Fruit fly (Drosophila melanogaster): ENCODE measurements around the gene RtcB.

Gene RtcB

DNA sequence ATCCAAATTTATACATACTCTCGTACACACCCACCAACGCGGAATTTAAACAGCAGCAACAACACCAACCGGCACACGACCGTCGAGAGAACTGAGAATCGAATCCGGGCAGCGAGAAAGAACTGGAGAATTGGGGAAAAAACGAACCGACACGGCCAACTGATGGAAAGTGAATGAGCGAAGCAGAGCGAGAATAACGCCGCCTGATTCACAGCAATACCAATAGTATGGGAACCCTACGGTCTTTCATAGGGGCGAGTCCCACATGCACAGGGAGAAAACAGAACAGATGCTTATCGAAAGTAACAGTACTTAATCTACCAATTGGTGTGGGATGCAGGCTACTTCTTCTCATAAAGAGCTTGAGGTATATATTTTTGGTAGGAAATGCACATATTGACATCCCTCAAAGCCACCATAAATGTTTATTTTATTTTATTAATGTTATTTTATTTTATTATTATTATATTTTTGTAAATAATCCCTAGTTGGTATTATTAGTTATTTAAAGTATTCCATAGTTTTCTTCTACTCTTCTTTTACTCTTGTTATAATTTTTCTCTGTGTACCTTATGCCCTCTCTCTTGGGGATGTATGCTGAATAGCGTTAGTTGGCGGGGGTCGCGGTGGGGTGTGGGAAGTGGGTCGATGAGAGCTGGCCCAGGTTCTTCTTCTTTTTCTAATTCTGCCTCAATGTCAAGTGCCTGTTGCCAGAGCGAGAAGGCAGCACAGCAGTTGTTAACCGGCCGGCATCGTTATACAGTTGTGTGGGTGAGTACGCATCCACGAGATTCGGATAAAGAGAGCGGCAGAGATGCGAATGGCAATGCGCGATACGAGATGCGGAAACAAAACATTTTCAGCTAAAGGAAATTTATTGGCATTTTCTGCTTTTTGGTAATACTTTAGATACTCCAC, 31.9 kb upstream of the RtcB start, which contains the start of gene CG17544 (continued):
- TF ChIP-seq Met (GFP tag; optimal IDR thresholded peaks at IDR 0.05) (peak; percentile 69), lz (GFP tag; optimal IDR thresholded peaks at IDR 0.05) (peak; percentile 59), Smox (GFP tag; optimal IDR thresholded peaks at IDR 0.05) (peak; percentile 18), fd85E (GFP tag; optimal IDR thresholded peaks at IDR 0.05) (peak; percentile 5), vri (GFP tag; optimal IDR thresholded peaks at IDR 0.05) (peak; percentile 50), CG16779 (tag; optimal IDR thresholded peaks at IDR 0.05) (peak; percentile 79), salr (GFP tag; optimal IDR thresholded peaks at IDR 0.05) (peak; percentile 33 to 81), CG32006 (GFP tag; optimal IDR thresholded peaks at IDR 0.05) (peak; percentile 90), spab (GFP tag; optimal IDR thresholded peaks at IDR 0.05) (peak; percentile 77), CG7368 (GFP tag; optimal IDR thresholded peaks at IDR 0.05) (peak; percentile 24), Lpt (GFP tag; optimal IDR thresholded peaks at IDR 0.05) (peak; percentile 49), Eip78C (GFP tag) (peak; percentile 82), Eip75B (GFP tag; optimal IDR thresholded peaks at IDR 0.05) (peak; percentile 47), pdm3 (GFP tag; optimal IDR thresholded peaks at IDR 0.05) (peak; percentile 54), achi (GFP tag; optimal IDR thresholded peaks at IDR 0.05) (peak; percentile 84), CG9139 (GFP tag; optimal IDR thresholded peaks at IDR 0.05) (peak; percentile 42), Ets21C (GFP tag; optimal IDR thresholded peaks at IDR 0.05) (peak; percentile 61), Blimp-1 (GFP tag; optimal IDR thresholded peaks at IDR 0.05) (peak; percentile 77)

DNA sequence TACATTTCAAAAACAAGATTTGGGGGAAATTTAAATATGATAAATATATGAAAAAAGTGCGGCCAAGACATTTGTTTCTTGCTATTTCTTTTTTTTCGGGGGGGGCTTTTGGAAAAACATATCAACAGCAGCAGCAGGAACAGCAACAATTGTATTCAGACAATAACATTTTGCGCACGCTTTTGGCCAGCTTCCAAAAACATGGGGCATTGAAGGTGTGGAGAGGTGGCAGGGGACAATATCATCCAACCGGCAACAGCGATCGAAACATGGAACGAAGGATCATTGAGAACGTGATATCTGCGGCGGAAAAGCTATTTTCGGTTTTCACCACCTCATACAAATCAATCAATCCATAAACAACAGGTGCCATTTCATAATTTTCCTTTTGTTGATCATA, 28.5 kb upstream of the RtcB start:
- TF ChIP-seq CG11762 (GFP tag; optimal IDR thresholded peaks at IDR 0.05; ENCODE audit: insufficient read depth) (no peak), Ets21C (GFP tag; optimal IDR thresholded peaks at IDR 0.05) (no peak), net (GFP tag; optimal IDR thresholded peaks at IDR 0.05) (no peak), topi (GFP tag; optimal IDR thresholded peaks at IDR 0.05) (no peak), fd85E (GFP tag; optimal IDR thresholded peaks at IDR 0.05) (no peak), CG6163 (GFP tag; IDR thresholded peaks at IDR 0.05) (no peak), OdsH (GFP tag; optimal IDR thresholded peaks at IDR 0.05) (no peak), Eip78C (GFP tag) (no peak), Hr39 (GFP tag; optimal IDR thresholded peaks at IDR 0.05) (no peak), achi (GFP tag; optimal IDR thresholded peaks at IDR 0.05) (no peak), Ets96B (tag; optimal IDR thresholded peaks at IDR 0.05) (no peak), CG6854 (GFP tag; optimal IDR thresholded peaks at IDR 0.05) (no peak), acj6 (GFP tag; optimal IDR thresholded peaks at IDR 0.05) (no peak)

- TF ChIP-seq CG8319 (GFP tag; optimal IDR thresholded peaks at IDR 0.05) (no peak), CG1621 (tag; optimal IDR thresholded peaks at IDR 0.05) (no peak), Blimp-1 (GFP tag; optimal IDR thresholded peaks at IDR 0.05) (no peak), CG6854 (GFP tag; optimal IDR thresholded peaks at IDR 0.05) (no peak), CG11902 (GFP tag; optimal IDR thresholded peaks at IDR 0.05) (no peak), OdsH (GFP tag; optimal IDR thresholded peaks at IDR 0.05) (no peak), Hr39 (GFP tag; optimal IDR thresholded peaks at IDR 0.05) (no peak)
Observed at dm6 chr2L:19402667-19403066, 27.8 kb upstream of the RtcB start.

- TF ChIP-seq CG4318 (GFP tag; optimal IDR thresholded peaks at IDR 0.05) (no peak), CG31627 (GFP tag; optimal IDR thresholded peaks at IDR 0.05) (no peak), CG8632 (GFP tag; optimal IDR thresholded peaks at IDR 0.05) (no peak), CG10631 (GFP tag; optimal IDR thresholded peaks at IDR 0.05) (no peak), fd85E (GFP tag; optimal IDR thresholded peaks at IDR 0.05) (no peak)
Observed at dm6 chr2L:19403398-19403797, 27.0 kb upstream of the RtcB start.

Data from whole organism, prepupa.